Fruit fly (Drosophila melanogaster): ENCODE measurements around the gene CG14073.

Gene CG14073

dm6 chr3L:18769782-18770181 is 50.7 kb downstream of the CG14073 start:
- no peak for TF ChIP-seq noc (tag; optimal IDR thresholded peaks at IDR 0.05)

DNA sequence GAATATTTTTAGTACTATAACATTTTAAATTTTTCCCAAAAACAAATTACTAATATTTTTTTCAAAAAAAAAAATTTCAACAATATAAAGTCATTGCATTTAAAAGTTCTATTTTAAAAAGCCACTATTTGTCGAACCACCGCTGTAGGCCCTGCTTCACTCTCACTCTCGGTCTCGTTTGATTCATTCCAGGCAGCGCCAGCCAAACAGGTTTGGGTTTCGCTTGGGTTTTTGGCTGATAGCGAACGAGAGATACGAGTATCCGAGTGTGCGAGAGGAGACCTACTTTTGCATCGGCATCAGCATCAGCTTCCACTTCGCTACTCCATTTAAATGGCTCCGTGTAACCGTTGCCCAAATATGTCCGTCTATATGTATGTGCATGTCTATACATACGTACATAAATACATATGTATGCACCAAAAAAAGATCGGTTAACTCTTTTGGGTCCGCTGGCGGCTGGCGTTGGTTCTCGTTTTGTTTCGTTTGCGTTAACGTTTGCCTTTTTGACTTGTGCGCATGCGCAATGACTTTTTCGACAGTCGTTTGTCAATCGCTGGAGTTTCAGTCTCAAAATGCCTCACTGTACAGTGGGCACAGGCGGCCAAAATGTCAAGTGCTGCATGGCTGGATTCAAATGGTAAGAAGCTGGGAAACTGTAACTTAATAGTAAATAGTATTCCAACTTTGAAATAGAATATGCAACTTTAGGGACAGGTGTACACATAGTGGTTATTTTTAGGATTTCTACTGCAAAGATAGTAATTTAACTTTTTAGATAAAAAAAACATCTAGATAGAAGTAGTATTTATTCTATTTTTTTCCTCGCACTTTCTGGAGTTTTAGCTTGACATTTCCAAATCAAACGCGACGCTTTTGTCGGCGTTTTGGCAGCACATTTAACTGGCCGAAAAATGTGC is 51.4 kb downstream of the CG14073 start:
- peak; percentile 56 for TF ChIP-seq noc (tag; optimal IDR thresholded peaks at IDR 0.05)

DNA sequence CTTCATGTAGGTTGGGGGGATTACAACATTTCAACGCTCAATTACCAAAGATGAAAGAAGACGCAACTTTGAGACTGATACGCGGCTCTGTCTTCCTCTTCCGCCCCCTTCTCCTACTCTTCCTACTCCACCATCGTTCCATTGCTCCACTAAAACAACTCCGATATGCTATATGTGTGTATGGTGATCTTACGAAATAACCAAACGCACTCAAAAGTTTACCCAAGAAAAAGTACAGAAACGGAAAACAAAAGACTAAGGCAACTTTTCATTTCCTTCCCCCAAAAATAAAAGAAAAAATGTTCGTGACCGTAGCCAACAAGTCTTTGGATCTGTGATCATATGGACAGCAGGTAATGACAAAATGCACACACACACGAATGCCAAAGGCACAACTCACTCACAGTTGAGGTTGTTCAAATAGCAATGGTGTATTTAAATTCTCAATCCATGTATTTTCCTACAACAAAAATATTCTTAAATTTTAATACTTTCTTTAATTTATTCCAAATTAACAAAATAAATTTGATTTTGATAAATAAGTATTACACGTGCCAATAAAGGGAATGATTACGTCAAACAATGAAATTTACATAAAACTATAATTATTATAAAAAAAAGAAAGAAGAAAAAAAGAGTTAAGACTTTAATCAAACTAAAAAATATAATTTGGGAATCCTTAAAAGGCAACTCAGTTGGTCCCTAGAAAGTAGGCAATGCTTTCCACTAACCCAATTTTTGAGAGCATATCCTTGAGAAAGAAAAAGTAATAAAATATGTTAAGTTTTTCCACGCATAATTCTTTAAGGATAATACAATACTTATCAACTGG is 52.3 kb downstream of the CG14073 start:
- no peak for TF ChIP-seq noc (tag; optimal IDR thresholded peaks at IDR 0.05)

dm6 chr3L:18765657-18766592 is 54.5 kb downstream of the CG14073 start:
- no peak for TF ChIP-seq noc (tag; optimal IDR thresholded peaks at IDR 0.05)

dm6 chr3L:18763486-18764436 is 56.7 kb downstream of the CG14073 start:
- no peak for TF ChIP-seq noc (tag; optimal IDR thresholded peaks at IDR 0.05)

DNA sequence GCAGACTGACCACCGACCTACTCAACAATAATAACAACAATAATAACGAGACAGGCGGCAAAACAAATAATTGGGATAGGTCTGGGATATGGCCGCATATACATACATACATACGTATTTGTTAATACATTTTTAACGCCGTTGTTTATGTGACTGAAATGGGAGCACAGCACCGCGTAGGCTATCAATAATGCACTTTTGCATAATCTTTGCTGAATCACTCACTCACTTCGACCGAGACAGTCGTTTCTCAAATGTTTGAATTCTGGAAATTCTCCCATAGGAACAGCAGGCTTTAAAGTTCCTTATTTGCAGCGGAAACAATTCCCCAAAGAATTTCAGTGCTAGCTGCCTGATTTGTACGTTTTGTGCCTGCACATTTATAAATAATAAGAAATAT is 58.7 kb downstream of the CG14073 start:
- TF ChIP-seq noc (tag; optimal IDR thresholded peaks at IDR 0.05) = no peak

DNA sequence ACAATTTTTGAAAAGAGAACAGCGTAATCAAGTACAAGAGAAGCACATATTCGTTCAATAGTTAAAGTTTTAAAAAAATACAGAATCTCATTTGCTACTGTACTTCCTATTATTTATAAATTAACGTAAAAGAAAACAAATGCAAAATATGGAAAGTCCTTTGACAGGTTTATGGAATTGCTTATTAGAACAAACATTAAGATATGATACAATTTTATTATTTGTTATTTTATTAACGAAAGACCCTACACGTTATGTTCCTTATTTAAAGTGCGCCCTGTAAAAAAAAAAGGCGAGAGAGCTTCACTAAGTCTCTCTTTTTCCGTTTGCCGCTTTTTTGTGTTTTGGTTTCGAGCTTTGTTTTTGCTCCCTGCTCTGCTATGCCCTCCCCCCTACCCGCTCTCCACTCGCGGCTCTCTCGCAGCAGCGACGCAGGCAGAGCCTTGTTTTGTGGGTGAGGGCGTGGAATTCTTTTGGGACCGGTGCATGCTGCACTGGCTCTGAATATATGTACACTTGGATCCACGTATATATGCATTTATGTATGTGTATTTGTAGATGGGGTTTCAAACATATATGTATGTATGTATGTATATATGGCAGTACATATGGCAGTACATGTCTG is 59.9 kb downstream of the CG14073 start:
- TF ChIP-seq noc (tag; optimal IDR thresholded peaks at IDR 0.05) = no peak

dm6 chr3L:18758894-18759569 is 61.4 kb downstream of the CG14073 start:
- TF ChIP-seq noc (tag; optimal IDR thresholded peaks at IDR 0.05) = peak; percentile 18

dm6 chr3L:18757079-18757815 is 63.2 kb downstream of the CG14073 start:
- TF ChIP-seq noc (tag; optimal IDR thresholded peaks at IDR 0.05) = no peak

dm6 chr3L:18756293-18756887 is 64.1 kb downstream of the CG14073 start:
- TF ChIP-seq noc (tag; optimal IDR thresholded peaks at IDR 0.05) = no peak

dm6 chr3L:18753827-18754226 is 66.6 kb downstream of the CG14073 start:
- no peak for TF ChIP-seq noc (tag; optimal IDR thresholded peaks at IDR 0.05)
